Worm (Caenorhabditis elegans): Measurements from ENCODE around the gene fbxb-35.

DNA sequence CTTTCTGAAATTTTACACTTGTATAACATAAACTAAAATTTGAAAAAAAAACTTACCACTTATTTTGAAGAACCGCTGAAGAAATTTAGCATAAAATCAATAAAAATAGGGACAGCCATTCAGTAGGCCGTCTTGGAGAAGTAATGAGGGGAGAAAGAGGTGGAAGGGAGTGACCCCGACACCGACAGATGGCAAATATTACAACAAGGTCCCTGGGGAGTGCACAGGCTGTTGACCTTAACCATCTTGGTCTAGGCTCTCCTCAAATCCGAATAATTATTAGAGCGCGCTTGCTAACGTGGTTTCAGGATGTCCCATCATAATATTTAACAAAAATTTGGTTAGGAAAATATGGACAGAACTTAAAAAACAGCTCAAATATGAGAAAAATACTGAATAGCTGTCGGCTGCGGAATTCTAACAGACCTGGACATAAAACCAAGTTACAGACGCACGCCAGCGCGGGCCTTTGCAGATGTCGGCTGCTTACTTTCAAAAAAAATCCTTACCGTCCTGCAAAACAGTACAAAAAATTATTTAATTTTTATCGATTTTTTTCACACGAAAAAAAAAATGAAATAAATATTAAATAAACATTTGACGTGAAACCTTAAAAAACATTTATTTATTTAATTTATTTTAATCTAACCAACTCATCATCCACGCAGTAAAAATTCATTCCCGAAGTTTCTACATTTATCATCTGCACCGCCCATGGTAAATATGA, 43.6 kb downstream of the fbxb-35 start, which contains the start of gene T16A1.2:
- no peak for TF ChIP-seq rpc-1 (optimal IDR thresholded peaks at IDR 0.05)
- TF ChIP-seq rpc-1 (tag; optimal IDR thresholded peaks at IDR 0.05), result no peak
- no peak for TF ChIP-seq sea-2 (GFP tag; IDR thresholded peaks at IDR 0.05)
- TF ChIP-seq B0019.2 (GFP tag; conservative IDR thresholded peaks at IDR 0.05), result no peak
- TF ChIP-seq unc-130 (GFP tag; optimal IDR thresholded peaks at IDR 0.05), result no peak
- TF ChIP-seq F55B11.4 (tag; optimal IDR thresholded peaks at IDR 0.05; ENCODE audit: borderline replicate concordance, insufficient read depth), result no peak
- TF ChIP-seq F37B4.10 (GFP tag; IDR thresholded peaks at IDR 0.05), result no peak
- TF ChIP-seq ceh-79 (tag; optimal IDR thresholded peaks at IDR 0.05), result no peak
- TF ChIP-seq pha-4 (tag; optimal IDR thresholded peaks at IDR 0.05), result no peak
- TF ChIP-seq hrde-1 (tag; optimal IDR thresholded peaks at IDR 0.05; ENCODE audit: borderline replicate concordance), result no peak
- no peak for TF ChIP-seq snpc-4 (GFP tag; optimal IDR thresholded peaks at IDR 0.05)
- no peak for TF ChIP-seq snpc-4 (tag; optimal IDR thresholded peaks at IDR 0.05)
